Worm (Caenorhabditis elegans): ENCODE measurements around the gene C14C6.13.

The C14C6.13 gene

DNA sequence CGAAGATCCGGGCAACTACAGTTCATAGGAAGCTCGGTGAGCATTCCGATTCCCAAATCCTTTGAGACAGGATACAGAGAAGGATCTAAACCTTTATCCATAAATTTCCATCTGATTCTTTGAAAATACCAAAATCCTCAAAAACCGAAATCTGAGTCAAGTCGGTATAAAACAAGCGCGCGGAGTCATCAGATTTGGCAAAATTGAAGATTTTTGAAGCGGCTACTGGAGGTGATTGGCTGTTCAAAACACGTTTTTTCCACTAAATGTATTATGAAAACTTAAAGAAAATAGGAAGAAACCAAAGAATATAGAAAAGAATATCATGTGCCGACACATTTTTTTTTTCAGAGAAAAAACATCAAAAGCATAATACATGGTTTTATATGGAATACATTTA is at the start of gene C14C6.13:
Gene C14C6.13, minus strand, starts transcription at position 101 of the 400 bp plus-strand sequence.
- TF ChIP-seq pqm-1 (tag; optimal IDR thresholded peaks at IDR 0.05) (no peak), nhr-67 (tag; optimal IDR thresholded peaks at IDR 0.05) (no peak), ama-1 (optimal IDR thresholded peaks at IDR 0.05) (no peak), nhr-77 (tag; optimal IDR thresholded peaks at IDR 0.05) (no peak), nhr-25 (tag; optimal IDR thresholded peaks at IDR 0.05) (no peak), elt-1 (tag; optimal IDR thresholded peaks at IDR 0.05) (no peak), mml-1 (tag; optimal IDR thresholded peaks at IDR 0.05) (no peak), nhr-23 (tag; optimal IDR thresholded peaks at IDR 0.05) (no peak), sea-2 (GFP tag; optimal IDR thresholded peaks at IDR 0.05) (no peak), nhr-43 (tag; optimal IDR thresholded peaks at IDR 0.05; ENCODE audit: poor library complexity, severe bottlenecking) (no peak), jun-1 (tag; optimal IDR thresholded peaks at IDR 0.05) (no peak), fkh-10 (GFP tag; optimal IDR thresholded peaks at IDR 0.05) (no peak), skn-1 (tag; optimal IDR thresholded peaks at IDR 0.05) (no peak), mdl-1 (tag; optimal IDR thresholded peaks at IDR 0.05) (no peak), nhr-28 (tag; optimal IDR thresholded peaks at IDR 0.05) (no peak), ztf-4 (tag; optimal IDR thresholded peaks at IDR 0.05) (no peak), lin-15B (tag; optimal IDR thresholded peaks at IDR 0.05) (no peak), nhr-76 (tag; optimal IDR thresholded peaks at IDR 0.05) (no peak), nhr-12 (tag; optimal IDR thresholded peaks at IDR 0.05) (no peak)

DNA sequence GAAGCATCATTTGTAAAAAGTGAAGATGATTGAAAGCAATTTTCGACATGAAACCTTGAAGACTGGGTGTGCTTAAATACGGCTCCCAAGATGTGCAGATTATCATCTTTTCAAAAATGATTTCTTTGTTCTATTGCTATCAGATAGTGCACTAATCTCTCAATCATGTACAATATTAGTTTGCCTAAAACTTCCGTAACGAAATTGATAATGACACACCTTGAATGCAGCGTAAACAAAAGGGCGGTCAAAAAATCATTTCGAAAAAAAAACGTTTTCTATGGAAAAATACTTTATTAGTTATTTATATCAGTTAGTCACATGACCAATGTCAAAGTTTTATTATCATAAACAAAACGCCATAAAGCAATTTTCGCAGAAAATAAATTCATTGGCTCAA is 48.4 kb upstream of the C14C6.13 start, which contains the start of gene F48G7.5:
Gene F48G7.5, minus strand, starts transcription at position 34 of the 400 bp plus-strand sequence.
- TF ChIP-seq elt-2 (tag; optimal IDR thresholded peaks at IDR 0.05) (peak; percentile 56), pqm-1 (tag; optimal IDR thresholded peaks at IDR 0.05) (peak; percentile 64), pha-4 (tag; optimal IDR thresholded peaks at IDR 0.05) (peak; percentile 36), R02D3.7 (tag; optimal IDR thresholded peaks at IDR 0.05) (no peak)

DNA sequence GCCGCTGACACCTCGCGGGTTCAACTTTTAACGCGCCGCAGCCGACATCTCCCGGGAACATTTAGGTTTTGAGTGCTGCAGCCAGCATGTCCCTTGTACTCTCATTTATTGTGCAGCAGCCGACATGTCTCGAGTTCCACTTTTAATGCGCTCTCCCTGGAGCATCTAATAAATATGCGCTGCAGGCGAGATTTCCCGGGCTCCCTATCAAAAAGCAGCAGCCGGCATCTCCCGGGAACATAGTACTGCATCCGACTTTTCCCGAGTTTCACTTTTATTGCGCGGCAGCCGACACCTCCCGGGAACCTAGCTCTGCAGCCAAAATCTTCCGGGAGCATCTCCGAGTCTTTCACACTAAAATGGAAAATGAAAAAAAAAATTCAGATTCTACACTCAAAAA is 46.4 kb upstream of the C14C6.13 start:
- TF ChIP-seq nfya-1 (tag; optimal IDR thresholded peaks at IDR 0.05; ENCODE audit: insufficient read depth) (no peak), elt-2 (tag; optimal IDR thresholded peaks at IDR 0.05) (no peak), R02D3.7 (tag; optimal IDR thresholded peaks at IDR 0.05) (no peak), fkh-10 (GFP tag; optimal IDR thresholded peaks at IDR 0.05) (no peak), ztf-11 (tag; optimal IDR thresholded peaks at IDR 0.05) (no peak), eor-1 (tag; optimal IDR thresholded peaks at IDR 0.05) (no peak), nhr-23 (tag; optimal IDR thresholded peaks at IDR 0.05) (no peak)

DNA sequence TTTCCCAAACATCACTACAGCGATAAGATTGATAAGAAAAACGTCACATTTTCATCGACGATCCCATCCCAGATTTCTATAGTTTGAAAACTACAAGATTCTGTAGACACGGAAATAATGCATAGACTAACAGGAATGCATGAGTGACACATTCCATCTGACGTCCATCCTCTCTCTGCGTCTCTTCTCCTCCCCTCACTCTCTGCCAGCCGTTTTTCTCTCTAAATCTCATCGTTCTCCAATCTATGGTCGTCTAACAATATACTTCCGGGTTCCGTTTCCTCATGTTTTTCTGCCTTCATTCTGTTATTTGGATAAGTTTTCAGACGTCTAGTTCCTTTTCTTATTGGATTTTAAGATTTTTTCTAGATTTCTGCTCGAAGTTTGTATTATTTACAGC is 44.5 kb upstream of the C14C6.13 start, which contains the start of gene F48G7.4:
Gene F48G7.4, plus strand, starts transcription at position 400 of the 400 bp plus-strand sequence.
- TF ChIP-seq nhr-12 (tag; optimal IDR thresholded peaks at IDR 0.05) = no peak
- peak; percentile 23 for TF ChIP-seq lin-39 (tag; optimal IDR thresholded peaks at IDR 0.05)
- no peak for TF ChIP-seq fos-1 (tag; optimal IDR thresholded peaks at IDR 0.05)
- TF ChIP-seq nhr-77 (tag; optimal IDR thresholded peaks at IDR 0.05) = no peak
- TF ChIP-seq mml-1 (tag; optimal IDR thresholded peaks at IDR 0.05) = no peak
- TF ChIP-seq nhr-237 (tag; optimal IDR thresholded peaks at IDR 0.05) = no peak
- TF ChIP-seq egl-5 (tag; optimal IDR thresholded peaks at IDR 0.05) = no peak
- TF ChIP-seq pha-4 (tag; optimal IDR thresholded peaks at IDR 0.05) = no peak
- TF ChIP-seq ceh-28 (tag; optimal IDR thresholded peaks at IDR 0.05) = peak; percentile 74
- TF ChIP-seq ceh-82 (tag; optimal IDR thresholded peaks at IDR 0.05) = no peak
- no peak for TF ChIP-seq eor-1 (tag; optimal IDR thresholded peaks at IDR 0.05)
- peak; percentile 84 for TF ChIP-seq hmg-11 (tag; optimal IDR thresholded peaks at IDR 0.05)
- no peak for TF ChIP-seq elt-2 (tag; optimal IDR thresholded peaks at IDR 0.05)
- no peak for TF ChIP-seq fkh-10 (GFP tag; optimal IDR thresholded peaks at IDR 0.05)
- peak; percentile 44 for TF ChIP-seq pqm-1 (tag; optimal IDR thresholded peaks at IDR 0.05)
- peak; percentile 8 for TF ChIP-seq R02D3.7 (tag; optimal IDR thresholded peaks at IDR 0.05)
- peak; percentile 22 for TF ChIP-seq mdl-1 (tag; optimal IDR thresholded peaks at IDR 0.05)
- TF ChIP-seq skn-1 (tag; optimal IDR thresholded peaks at IDR 0.05) = no peak
- TF ChIP-seq ztf-4 (tag; optimal IDR thresholded peaks at IDR 0.05) = no peak
- TF ChIP-seq zag-1 (tag; optimal IDR thresholded peaks at IDR 0.05) = no peak
- no peak for TF ChIP-seq fkh-2 (tag; optimal IDR thresholded peaks at IDR 0.05)
- TF ChIP-seq ZK546.5 (tag; optimal IDR thresholded peaks at IDR 0.05) = no peak
- TF ChIP-seq jun-1 (tag; optimal IDR thresholded peaks at IDR 0.05) = peak; percentile 83
- no peak for TF ChIP-seq lsy-12 (tag; optimal IDR thresholded peaks at IDR 0.05)
- TF ChIP-seq nhr-43 (tag; optimal IDR thresholded peaks at IDR 0.05; ENCODE audit: poor library complexity, severe bottlenecking) = no peak
- peak; percentile 51 for TF ChIP-seq egl-27 (tag; optimal IDR thresholded peaks at IDR 0.05)
- TF ChIP-seq lin-15B (tag; optimal IDR thresholded peaks at IDR 0.05) = peak; percentile 66
- TF ChIP-seq tbx-2 (tag; optimal IDR thresholded peaks at IDR 0.05) = peak; percentile 57
- TF ChIP-seq unc-62 (GFP tag; optimal IDR thresholded peaks at IDR 0.05) = peak; percentile 94
- no peak for TF ChIP-seq nhr-67 (tag; optimal IDR thresholded peaks at IDR 0.05)
- no peak for TF ChIP-seq ceh-16 (tag; optimal IDR thresholded peaks at IDR 0.05)
- no peak for TF ChIP-seq ztf-11 (tag; optimal IDR thresholded peaks at IDR 0.05)
- no peak for TF ChIP-seq sea-2 (GFP tag; optimal IDR thresholded peaks at IDR 0.05)
- TF ChIP-seq nhr-28 (tag; optimal IDR thresholded peaks at IDR 0.05) = no peak
- TF ChIP-seq ceh-9 (tag; optimal IDR thresholded peaks at IDR 0.05) = no peak
- TF ChIP-seq elt-1 (tag; optimal IDR thresholded peaks at IDR 0.05) = peak; percentile 64
- peak; percentile 73 for TF ChIP-seq nhr-23 (tag; optimal IDR thresholded peaks at IDR 0.05)
- no peak for TF ChIP-seq elt-3 (tag; optimal IDR thresholded peaks at IDR 0.05)
- peak; percentile 70 for TF ChIP-seq nfya-1 (tag; optimal IDR thresholded peaks at IDR 0.05; ENCODE audit: insufficient read depth)
- TF ChIP-seq unc-39 (tag; optimal IDR thresholded peaks at IDR 0.05) = no peak
- no peak for TF ChIP-seq daf-12 (tag; optimal IDR thresholded peaks at IDR 0.05)
